Worm (Caenorhabditis elegans): ENCODE results near the gene F28A10.13.
"Not testable (repeated sequence)": the region's sequence is repeated elsewhere in the genome, so short reads cannot be mapped to it uniquely, and the experiment has no call there.

The F28A10.13 gene

DNA sequence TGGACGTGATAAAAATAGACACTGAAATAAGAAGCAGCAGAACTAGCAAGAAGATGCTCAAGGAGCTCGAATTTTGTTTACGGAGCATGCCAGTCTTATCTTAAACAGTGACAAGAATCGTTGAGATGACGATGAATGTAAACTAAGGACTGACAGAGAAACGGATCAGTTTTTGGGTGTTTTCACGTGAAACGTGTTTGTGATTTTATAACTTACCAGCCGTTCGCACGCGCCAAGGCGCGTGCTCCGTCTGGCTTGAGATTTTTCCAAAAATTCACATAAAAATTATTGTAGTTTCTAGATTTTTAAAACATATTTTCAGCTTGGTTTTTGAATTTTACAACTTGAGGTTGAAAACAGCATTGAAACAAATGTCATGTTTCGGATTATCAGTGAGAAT lies 2.0 kb downstream of the F28A10.13 start, which contains the start of gene F28A10.5:
Gene F28A10.5, minus strand, starts transcription at position 101 of the 400 bp plus-strand sequence.
- TF ChIP-seq unc-62 (GFP tag; optimal IDR thresholded peaks at IDR 0.05); fkh-10 (GFP tag; optimal IDR thresholded peaks at IDR 0.05); ceh-82 (tag; optimal IDR thresholded peaks at IDR 0.05): not testable (repeated sequence)

DNA sequence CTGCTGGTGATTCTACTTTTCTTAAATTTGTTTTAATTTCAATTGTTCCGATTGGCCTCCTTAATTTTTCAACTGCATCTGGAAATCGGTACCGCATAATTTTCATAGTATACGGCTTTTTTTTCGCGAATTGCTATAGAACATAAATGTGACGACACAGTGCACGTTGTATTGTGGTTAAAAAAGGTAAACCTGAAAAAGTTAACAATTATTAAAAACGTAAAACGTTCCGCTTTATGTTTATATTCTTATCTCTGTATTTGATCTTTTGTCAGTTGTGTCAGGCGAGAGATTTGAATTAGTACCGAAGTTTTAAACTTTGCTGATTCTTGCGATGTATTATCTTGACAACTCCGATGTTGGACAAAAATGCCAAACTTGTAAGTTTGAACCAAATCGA lies 13.0 kb downstream of the F28A10.13 start, which contains the start of gene Y46B2A.4:
Gene Y46B2A.4, plus strand, starts transcription at position 301 of the 400 bp plus-strand sequence.
- TF ChIP-seq R02D3.7 (tag; optimal IDR thresholded peaks at IDR 0.05) (no peak), ceh-16 (tag; optimal IDR thresholded peaks at IDR 0.05) (no peak), elt-2 (tag; optimal IDR thresholded peaks at IDR 0.05) (no peak), pqm-1 (tag; optimal IDR thresholded peaks at IDR 0.05) (no peak), nfya-1 (tag; optimal IDR thresholded peaks at IDR 0.05; ENCODE audit: insufficient read depth) (no peak), nhr-23 (tag; optimal IDR thresholded peaks at IDR 0.05) (no peak), nhr-11 (tag; optimal IDR thresholded peaks at IDR 0.05) (no peak), snpc-4 (tag; optimal IDR thresholded peaks at IDR 0.05) (no peak), nhr-43 (tag; optimal IDR thresholded peaks at IDR 0.05; ENCODE audit: poor library complexity, severe bottlenecking) (no peak), ceh-28 (tag; optimal IDR thresholded peaks at IDR 0.05) (no peak), nhr-67 (tag; optimal IDR thresholded peaks at IDR 0.05) (no peak), nhr-237 (tag; optimal IDR thresholded peaks at IDR 0.05) (no peak), lin-39 (tag; optimal IDR thresholded peaks at IDR 0.05) (no peak), egl-5 (tag; optimal IDR thresholded peaks at IDR 0.05) (no peak), mml-1 (tag; optimal IDR thresholded peaks at IDR 0.05) (no peak), elt-3 (tag; optimal IDR thresholded peaks at IDR 0.05) (no peak), nhr-76 (tag; optimal IDR thresholded peaks at IDR 0.05) (no peak), ama-1 (optimal IDR thresholded peaks at IDR 0.05) (no peak)

DNA sequence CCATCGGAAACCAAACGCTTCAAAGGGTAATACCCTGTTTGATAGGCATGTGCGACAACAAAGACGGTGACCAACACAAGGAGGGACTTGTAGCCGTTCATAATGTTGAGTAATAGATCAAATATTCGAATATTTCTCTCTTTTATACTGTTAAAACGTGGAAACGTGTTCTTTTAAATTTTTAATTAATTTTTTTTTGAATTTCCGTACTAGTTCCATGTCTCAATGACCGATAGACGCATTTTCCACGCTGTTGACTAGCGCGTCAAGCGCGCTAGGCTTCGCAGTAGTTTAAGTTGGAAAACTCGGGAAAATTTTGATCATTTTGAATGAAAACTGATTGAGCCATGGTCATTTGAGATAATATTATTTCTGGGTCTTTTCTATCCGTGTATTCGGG lies 18.2 kb downstream of the F28A10.13 start, which contains the start of gene Y46B2A.3:
Gene Y46B2A.3, minus strand, starts transcription at position 101 of the 400 bp plus-strand sequence.
- TF ChIP-seq pha-4 (tag; optimal IDR thresholded peaks at IDR 0.05) (no peak), ceh-82 (tag; optimal IDR thresholded peaks at IDR 0.05) (no peak), ZK546.5 (tag; optimal IDR thresholded peaks at IDR 0.05) (no peak), sea-2 (GFP tag; optimal IDR thresholded peaks at IDR 0.05) (no peak), aly-2 (tag; optimal IDR thresholded peaks at IDR 0.05) (no peak), ceh-28 (tag; optimal IDR thresholded peaks at IDR 0.05) (no peak), tbx-2 (tag; optimal IDR thresholded peaks at IDR 0.05) (no peak), nhr-25 (tag; optimal IDR thresholded peaks at IDR 0.05) (no peak), nhr-12 (tag; optimal IDR thresholded peaks at IDR 0.05) (no peak), unc-62 (GFP tag; optimal IDR thresholded peaks at IDR 0.05) (no peak)

DNA sequence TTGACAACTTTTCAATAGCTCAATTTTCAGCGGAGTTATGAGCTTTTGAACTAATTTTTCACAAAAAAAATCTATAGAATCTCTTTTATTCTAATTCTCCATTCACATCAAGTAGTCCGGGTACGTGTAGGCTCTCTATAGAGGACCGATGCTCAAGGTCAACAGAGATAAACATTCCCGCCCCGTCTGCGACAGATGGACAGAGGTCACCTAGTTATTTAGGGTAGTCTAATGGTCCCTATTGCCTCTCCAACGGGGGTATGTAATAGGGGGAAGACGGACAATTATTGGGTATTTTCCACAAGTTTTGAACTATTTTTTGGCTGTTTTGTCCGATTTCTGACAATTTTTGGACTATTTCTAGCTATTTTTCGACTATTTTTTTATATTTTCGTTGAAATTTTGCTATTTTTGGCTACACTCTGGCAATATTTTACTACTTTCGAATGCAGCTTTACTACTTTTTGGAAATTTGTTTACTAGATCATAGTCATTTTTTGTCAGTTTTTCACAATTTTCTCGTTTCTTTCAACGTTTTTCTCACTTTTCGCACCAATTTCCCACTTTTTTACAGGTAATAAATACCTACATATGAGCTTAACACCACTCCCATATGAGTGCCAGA lies 19.7 kb downstream of the F28A10.13 start, which contains the start of gene fbxc-51:
Gene fbxc-51, plus strand, starts transcription at position 575 of the 625 bp plus-strand sequence.
- TF ChIP-seq daf-12 (tag; optimal IDR thresholded peaks at IDR 0.05) (no peak), nhr-237 (tag; optimal IDR thresholded peaks at IDR 0.05) (no peak), ztf-4 (tag; optimal IDR thresholded peaks at IDR 0.05) (no peak), jun-1 (tag; optimal IDR thresholded peaks at IDR 0.05) (no peak), pha-4 (tag; optimal IDR thresholded peaks at IDR 0.05) (no peak), egl-5 (tag; optimal IDR thresholded peaks at IDR 0.05) (no peak), ceh-9 (tag; optimal IDR thresholded peaks at IDR 0.05) (no peak), lsy-12 (tag; optimal IDR thresholded peaks at IDR 0.05) (no peak), nhr-25 (tag; optimal IDR thresholded peaks at IDR 0.05) (no peak), elt-2 (tag; optimal IDR thresholded peaks at IDR 0.05) (no peak), nhr-43 (tag; optimal IDR thresholded peaks at IDR 0.05; ENCODE audit: poor library complexity, severe bottlenecking) (no peak), fos-1 (tag; optimal IDR thresholded peaks at IDR 0.05) (no peak), ceh-82 (tag; optimal IDR thresholded peaks at IDR 0.05) (no peak), fkh-10 (GFP tag; optimal IDR thresholded peaks at IDR 0.05) (no peak), unc-62 (GFP tag; optimal IDR thresholded peaks at IDR 0.05) (no peak), nhr-77 (tag; optimal IDR thresholded peaks at IDR 0.05) (no peak), pqm-1 (tag; optimal IDR thresholded peaks at IDR 0.05) (no peak), nhr-23 (tag; optimal IDR thresholded peaks at IDR 0.05) (no peak)
